Worm (Caenorhabditis elegans) whole organism, young adult: Measurements from ENCODE around the gene npr-13.

ENCODE experiments used
- efl-1 ChIP-seq: fragments of 150-350 bp; optimal IDR thresholded peaks from 2 replicates; lab custom pipeline; 2014; ENCODE audit warnings: missing biosample characterization, missing genetic modification reagents, missing genetic modification characterization
- rec-8 ChIP-seq, 2 experiments: sonication (generic microtip); optimal IDR thresholded peaks; 2 replicates each; lab custom pipeline; 2016; ENCODE audit warnings: mild to moderate bottlenecking in 2 of 2, missing genetic modification characterization in 2 of 2, missing genetic modification reagents in 2 of 2, missing genotype in 2 of 2, missing biosample characterization in 1 of 2, missing compliant biosample characterization in 1 of 2, moderate library complexity in 1 of 2
- sptf-2 ChIP-seq: fragments of 200-800 bp; sonication (Bioruptor generic); optimal IDR thresholded peaks from 2 replicates; lab custom pipeline; 2018; ENCODE audit warnings: mild to moderate bottlenecking, missing genetic modification characterization, missing compliant biosample characterization

DNA sequence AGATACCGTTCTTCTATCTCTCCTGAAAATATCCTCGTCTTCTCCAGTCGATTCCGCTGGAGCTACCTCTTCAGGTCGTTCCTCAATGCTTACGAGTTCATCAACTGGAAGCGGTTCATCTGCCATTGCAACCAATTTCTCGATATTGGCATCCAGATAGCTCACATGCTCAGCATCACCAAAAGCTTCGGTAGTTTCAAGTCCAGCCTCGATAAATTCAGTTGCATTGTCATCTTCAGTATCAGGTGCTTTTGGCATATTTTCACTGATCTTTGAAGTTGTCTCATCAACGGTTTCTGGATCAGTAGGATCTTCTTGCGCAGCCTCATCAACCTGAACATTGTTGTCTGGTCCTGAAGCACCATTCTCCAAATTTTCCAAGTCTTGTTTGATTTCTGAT lies 16.7 kb downstream of the npr-13 start:
- TF ChIP-seq sptf-2 (GFP tag; lab: Kevin White, UChicago) (no peak), efl-1 (GFP tag; lab: Kevin White, UChicago) (no peak), rec-8 (tag; optimal IDR thresholded peaks at IDR 0.05; lab: Kevin White, UChicago) (no peak)
